Worm (Caenorhabditis elegans) whole organism, L3 larva: Measurements from ENCODE around the gene K02E11.3.
A peak's percentile ranks its signal among the peaks of the same experiment; 100 is the strongest.

ENCODE experiments used
- R02D3.7 ChIP-seq: fragments of 150-350 bp; optimal IDR thresholded peaks from 2 replicates; lab custom pipeline; 2014; ENCODE audit warnings: missing biosample characterization, missing genetic modification characterization
- ama-1 ChIP-seq: fragments of 150-350 bp; optimal IDR thresholded peaks from 2 replicates; lab custom pipeline; 2018
- egl-27 ChIP-seq: sonication (generic microtip); optimal IDR thresholded peaks from 4 replicates; lab custom pipeline; 2017; ENCODE audit warnings: missing biosample characterization, missing genetic modification reagents, missing genetic modification characterization
- elt-2 ChIP-seq: sonication (generic microtip); optimal IDR thresholded peaks from 2 replicates; lab custom pipeline; 2016; ENCODE audit warnings: missing genetic modification reagents, mild to moderate bottlenecking, missing genetic modification characterization, missing compliant biosample characterization
- lin-15B ChIP-seq: fragments of 150-350 bp; optimal IDR thresholded peaks from 2 replicates; lab custom pipeline; 2014; ENCODE audit warnings: missing biosample characterization, missing genetic modification characterization
- lsy-12 ChIP-seq: sonication (generic microtip); optimal IDR thresholded peaks from 2 replicates; lab custom pipeline; 2016; ENCODE audit warnings: mild to moderate bottlenecking, missing genetic modification characterization, missing compliant biosample characterization
- nfya-1 ChIP-seq: sonication (generic microtip); optimal IDR thresholded peaks from 2 replicates; lab custom pipeline; 2017; ENCODE audit warnings: missing genetic modification characterization, mild to moderate bottlenecking, missing compliant biosample characterization, antibody characterized with exemption, moderate library complexity; ENCODE audit not compliant: insufficient read depth
- nhr-25 ChIP-seq: sonication (generic microtip); optimal IDR thresholded peaks from 2 replicates; lab custom pipeline; 2017; ENCODE audit warnings: missing biosample characterization, missing genetic modification characterization
- nhr-43 ChIP-seq: sonication (generic microtip); optimal IDR thresholded peaks from 2 replicates; lab custom pipeline; 2016; ENCODE audit warnings: mild to moderate bottlenecking, missing genetic modification characterization, missing compliant biosample characterization; ENCODE audit not compliant: poor library complexity, severe bottlenecking
- skn-1 ChIP-seq: fragments of 150-350 bp; optimal IDR thresholded peaks from 2 replicates; lab custom pipeline; 2014; ENCODE audit warnings: missing biosample characterization, missing genetic modification characterization
- snpc-4 ChIP-seq: fragments of 150-350 bp; optimal IDR thresholded peaks from 2 replicates; lab custom pipeline; 2014; ENCODE audit warnings: missing biosample characterization, missing genetic modification characterization
- ztf-4 ChIP-seq: fragments of 150-350 bp; optimal IDR thresholded peaks from 2 replicates; lab custom pipeline; 2014; ENCODE audit warnings: missing biosample characterization, missing genetic modification characterization

The K02E11.3 gene

DNA sequence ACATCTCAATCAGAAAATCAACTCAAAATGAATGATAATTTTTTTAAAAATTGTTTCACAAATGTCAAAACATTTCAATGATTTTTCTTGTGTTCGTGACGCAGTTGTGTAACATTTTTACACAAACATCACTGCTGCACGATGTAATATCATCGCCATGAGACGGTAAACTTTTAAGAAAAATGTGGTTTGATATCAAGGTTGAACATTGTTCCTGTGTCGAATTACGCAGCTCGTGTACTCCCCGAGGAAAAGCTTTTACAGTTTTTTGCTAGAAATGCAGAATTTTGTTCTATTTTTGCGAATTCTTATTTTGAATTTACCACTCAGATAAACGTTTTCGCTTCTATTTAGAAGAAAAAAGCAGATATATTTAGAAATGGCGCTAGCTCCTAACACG, 49.0 kb downstream of the K02E11.3 start:
- TF ChIP-seq nhr-25 (tag; lab: Kevin White, UChicago) (peak; percentile 57), ama-1 (peak; percentile 58), egl-27 (no peak), nhr-43 (tag; lab: Kevin White, UChicago) (peak; percentile 77), nfya-1 (tag; lab: Kevin White, UChicago) (peak; percentile 40), lsy-12 (peak; percentile 10), R02D3.7 (peak; percentile 16), skn-1 (tag; lab: Kevin White, UChicago) (no peak), lin-15B (tag; lab: Kevin White, UChicago) (peak; percentile 14), elt-2 (tag; lab: Kevin White, UChicago) (peak; percentile 30), snpc-4 (tag; lab: Kevin White, UChicago) (no peak), ztf-4 (tag; lab: Kevin White, UChicago) (peak; percentile 9)
